Worm (Caenorhabditis elegans) whole organism, midembryonic: ENCODE data around the gene cox-10.

ENCODE experiments used
- cog-1 ChIP-seq: sonication (generic microtip); optimal IDR thresholded peaks from 2 replicates; lab custom pipeline; 2016; ENCODE audit warnings: missing genetic modification characterization, missing compliant biosample characterization
- flt-1 ChIP-seq: fragments of 200-800 bp; sonication (Bioruptor generic); IDR thresholded peaks from 2 replicates; pipeline ENCODE4 v1.3.6; 2022; ENCODE audit warnings: missing genetic modification characterization, missing compliant biosample characterization
- klf-2 ChIP-seq: fragments of 200-800 bp; sonication (Bioruptor generic); conservative IDR thresholded peaks from 2 replicates; pipeline ENCODE4 v1.3.6; 2022; ENCODE audit warnings: missing genetic modification reagents, missing genetic modification characterization, missing compliant biosample characterization
- tab-1 ChIP-seq: fragments of 200-800 bp; sonication (Bioruptor generic); IDR thresholded peaks from 2 replicates; pipeline ENCODE4 v1.3.6; 2022; ENCODE audit warnings: missing genetic modification characterization, missing compliant biosample characterization
- ztf-23 ChIP-seq: fragments of 200-800 bp; sonication (Bioruptor generic); IDR thresholded peaks from 2 replicates; pipeline ENCODE4 v1.3.6; 2022; ENCODE audit warnings: missing genetic modification reagents, missing genetic modification characterization, missing compliant biosample characterization
- ztf-29 ChIP-seq: fragments of 200-800 bp; sonication (Bioruptor generic); IDR thresholded peaks from 2 replicates; pipeline ENCODE4 v1.3.6; 2022; ENCODE audit warnings: missing genetic modification reagents, missing genetic modification characterization, missing compliant biosample characterization

ce11 chrII:12728608-12729007 is 48.9 kb downstream of the cox-10 start:
- TF ChIP-seq flt-1 (GFP tag; lab: Robert Waterston, UW) (no peak), klf-2 (GFP tag; lab: Robert Waterston, UW) (no peak), ztf-29 (GFP tag; lab: Robert Waterston, UW) (no peak), cog-1 (no peak), tab-1 (GFP tag; lab: Robert Waterston, UW) (no peak), ztf-23 (no peak)
